Fruit fly (Drosophila melanogaster) whole organism, embryonic: ENCODE results near the gene ND-B18.

ENCODE experiments used
- Aef1 ChIP-seq: fragments of 200-800 bp; sonication (Bioruptor generic); IDR thresholded peaks from 3 replicates; pipeline ENCODE4 v1.3.6; 2022; ENCODE audit warnings: missing biosample characterization, missing genetic modification characterization
- Asciz ChIP-seq: fragments of 200-800 bp; sonication (Bioruptor generic); optimal IDR thresholded peaks from 2 replicates; lab custom pipeline; 2017; ENCODE audit warnings: missing biosample characterization, mild to moderate bottlenecking, missing genetic modification characterization, missing genetic modification reagents
- B-H2 ChIP-seq: fragments of 200-800 bp; sonication (Bioruptor generic); optimal IDR thresholded peaks from 2 replicates; lab custom pipeline; 2018; ENCODE audit warnings: missing biosample characterization, mild to moderate bottlenecking, missing genetic modification characterization
- CG10267 ChIP-seq: fragments of 200-800 bp; sonication (Bioruptor generic); optimal IDR thresholded peaks from 2 replicates; lab custom pipeline; 2018; ENCODE audit warnings: missing biosample characterization, mild to moderate bottlenecking, missing genetic modification characterization, moderate library complexity
- CG10321 ChIP-seq: fragments of 200-800 bp; sonication (Bioruptor generic); IDR thresholded peaks from 2 replicates; pipeline ENCODE4 v1.3.6; 2022; ENCODE audit warnings: missing biosample characterization, missing genetic modification characterization
- CG10565 ChIP-seq: fragments of 200-800 bp; sonication (Bioruptor generic); optimal IDR thresholded peaks from 3 replicates; lab custom pipeline; 2016; ENCODE audit warnings: missing biosample characterization, mild to moderate bottlenecking, missing genetic modification characterization
- CG10654 ChIP-seq: fragments of 200-800 bp; sonication (Bioruptor generic); optimal IDR thresholded peaks from 2 replicates; lab custom pipeline; 2016; ENCODE audit warnings: missing biosample characterization, missing genetic modification characterization
- CG11093 ChIP-seq: fragments of 200-800 bp; sonication (Bioruptor generic); IDR thresholded peaks from 3 replicates; pipeline ENCODE4 v1.3.6; 2022; ENCODE audit warnings: missing biosample characterization, missing genetic modification characterization
- CG15269 ChIP-seq: fragments of 200-800 bp; sonication (Bioruptor generic); optimal IDR thresholded peaks from 2 replicates; lab custom pipeline; 2018; ENCODE audit warnings: missing biosample characterization, mild to moderate bottlenecking, missing genetic modification characterization, moderate library complexity
- CG16813 ChIP-seq: fragments of 200-800 bp; sonication (Bioruptor generic); IDR thresholded peaks from 3 replicates; pipeline ENCODE4 v1.3.6; 2022; ENCODE audit warnings: missing biosample characterization, missing genetic modification characterization; ENCODE audit not compliant: partially characterized antibody
- CG17385 ChIP-seq: fragments of 200-800 bp; sonication (Bioruptor generic); optimal IDR thresholded peaks from 3 replicates; lab custom pipeline; 2018; ENCODE audit warnings: missing biosample characterization, mild to moderate bottlenecking, missing genetic modification characterization
- CG31441 ChIP-seq: fragments of 200-800 bp; sonication (Bioruptor generic); IDR thresholded peaks from 2 replicates; pipeline ENCODE4 v1.3.6; 2022; ENCODE audit warnings: missing biosample characterization, missing genetic modification characterization
- CG32532 ChIP-seq: fragments of 200-800 bp; sonication (Bioruptor generic); IDR thresholded peaks from 2 replicates; pipeline ENCODE4 v1.3.6; 2022; ENCODE audit warnings: missing biosample characterization, missing genetic modification characterization
- CG3726 ChIP-seq: fragments of 200-800 bp; sonication (Bioruptor generic); IDR thresholded peaks from 3 replicates; pipeline ENCODE4, ENCODE4 v1.3.6; 2022; ENCODE audit warnings: missing biosample characterization, missing genetic modification characterization
- CG6683 ChIP-seq: fragments of 200-800 bp; sonication (Bioruptor generic); optimal IDR thresholded peaks from 2 replicates; lab custom pipeline; 2017; ENCODE audit warnings: missing biosample characterization, mild to moderate bottlenecking, missing genetic modification characterization, missing genetic modification reagents
- CG6813 ChIP-seq: fragments of 200-800 bp; sonication (Bioruptor generic); optimal IDR thresholded peaks from 2 replicates; lab custom pipeline; 2017; ENCODE audit warnings: missing biosample characterization, missing genetic modification characterization, mild to moderate bottlenecking, moderate library complexity, missing genetic modification reagents
- CG6854 ChIP-seq: fragments of 200-800 bp; sonication (Bioruptor generic); optimal IDR thresholded peaks from 3 replicates; lab custom pipeline; 2017; ENCODE audit warnings: missing biosample characterization, mild to moderate bottlenecking, missing genetic modification characterization
- CG7839 ChIP-seq: fragments of 200-800 bp; sonication (Bioruptor generic); optimal IDR thresholded peaks from 3 replicates; lab custom pipeline; 2018; ENCODE audit warnings: missing biosample characterization, mild to moderate bottlenecking, missing genetic modification characterization, moderate library complexity
- CoRest ChIP-seq: fragments of 200-800 bp; sonication (Bioruptor generic); optimal IDR thresholded peaks from 3 replicates; lab custom pipeline; 2018; ENCODE audit warnings: missing biosample characterization, mild to moderate bottlenecking, missing genetic modification characterization, moderate library complexity
- Ets65A ChIP-seq: fragments of 200-800 bp; sonication (Bioruptor generic); peaks from one replicate; lab custom pipeline; 2016; ENCODE audit warnings: missing biosample characterization, missing genetic modification characterization
- Fer2 ChIP-seq: fragments of 200-800 bp; sonication (Bioruptor generic); optimal IDR thresholded peaks from 2 replicates; lab custom pipeline; 2018; ENCODE audit warnings: missing biosample characterization, mild to moderate bottlenecking, missing genetic modification characterization, moderate library complexity
- H15 ChIP-seq: fragments of 200-800 bp; sonication (Bioruptor generic); IDR thresholded peaks from 3 replicates; pipeline ENCODE4 v1.3.6; 2022; ENCODE audit warnings: missing biosample characterization, missing genetic modification characterization
- HLH3B ChIP-seq: fragments of 200-800 bp; sonication (Bioruptor generic); IDR thresholded peaks from 2 replicates; pipeline ENCODE4 v1.3.6; 2022; ENCODE audit warnings: missing biosample characterization, missing genetic modification characterization
- Max ChIP-seq: fragments of 200-800 bp; sonication (Bioruptor generic); optimal IDR thresholded peaks from 2 replicates; lab custom pipeline; 2016; ENCODE audit warnings: missing biosample characterization, mild to moderate bottlenecking, missing genetic modification characterization
- Med ChIP-seq: fragments of 200-800 bp; sonication (Bioruptor generic); peaks from one replicate; lab custom pipeline; 2016; ENCODE audit warnings: missing biosample characterization, missing genetic modification characterization, mild to moderate bottlenecking, inconsistent platforms, moderate library complexity
- PHDP ChIP-seq: fragments of 200-800 bp; sonication (Bioruptor generic); optimal IDR thresholded peaks from 3 replicates; lab custom pipeline; 2018; ENCODE audit warnings: missing biosample characterization, mild to moderate bottlenecking, missing genetic modification characterization, moderate library complexity
- Taf1 ChIP-seq: fragments of 200-800 bp; sonication (Bioruptor generic); IDR thresholded peaks from 2 replicates; pipeline ENCODE4 v1.3.6; 2022; ENCODE audit warnings: missing biosample characterization, missing genetic modification characterization
- Xrp1 ChIP-seq: fragments of 200-800 bp; sonication (Bioruptor generic); IDR thresholded peaks from 2 replicates; pipeline ENCODE4 v1.3.6; 2022; ENCODE audit warnings: missing biosample characterization, missing genetic modification characterization
- amos ChIP-seq: fragments of 200-800 bp; sonication (Bioruptor generic); IDR thresholded peaks from 2 replicates; pipeline ENCODE4 v1.3.6; 2022; ENCODE audit warnings: missing biosample characterization, missing genetic modification characterization; ENCODE audit not compliant: partially characterized antibody
- cas ChIP-seq: fragments of 200-800 bp; sonication (Bioruptor generic); IDR thresholded peaks from 2 replicates; pipeline ENCODE4 v1.3.6; 2022; ENCODE audit warnings: missing biosample characterization, missing genetic modification characterization
- caup ChIP-seq: fragments of 200-800 bp; sonication (Bioruptor generic); optimal IDR thresholded peaks from 3 replicates; lab custom pipeline; 2017; ENCODE audit warnings: missing biosample characterization, mild to moderate bottlenecking, missing genetic modification characterization, moderate library complexity; ENCODE audit not compliant: severe bottlenecking
- crp ChIP-seq, 2 experiments: fragments of 200-800 bp; sonication (Bioruptor generic); optimal IDR thresholded peaks; 2 replicates in 1 of 2; 3 replicates in 1 of 2; lab custom pipeline; 2017; ENCODE audit warnings: missing biosample characterization in 2 of 2, missing genetic modification characterization in 2 of 2, mild to moderate bottlenecking in 1 of 2, moderate library complexity in 1 of 2
- eyg ChIP-seq: fragments of 200-800 bp; sonication (Bioruptor generic); optimal IDR thresholded peaks from 3 replicates; lab custom pipeline; 2016; ENCODE audit warnings: missing biosample characterization, missing genetic modification characterization
- fu2 ChIP-seq: fragments of 200-800 bp; sonication (Bioruptor generic); optimal IDR thresholded peaks from 2 replicates; lab custom pipeline; 2016; ENCODE audit warnings: missing biosample characterization, missing genetic modification characterization
- gem ChIP-seq: fragments of 200-800 bp; sonication (Bioruptor generic); optimal IDR thresholded peaks from 2 replicates; lab custom pipeline; 2019; ENCODE audit warnings: missing biosample characterization, mild to moderate bottlenecking, missing genetic modification characterization, moderate library complexity
- her ChIP-seq: fragments of 200-800 bp; sonication (Bioruptor generic); optimal IDR thresholded peaks from 2 replicates; lab custom pipeline; 2016; ENCODE audit warnings: missing biosample characterization, missing genetic modification characterization
- jing ChIP-seq: fragments of 200-800 bp; sonication (Bioruptor generic); optimal IDR thresholded peaks from 2 replicates; lab custom pipeline; 2018; ENCODE audit warnings: missing biosample characterization, mild to moderate bottlenecking, missing genetic modification characterization
- jumu ChIP-seq: fragments of 200-800 bp; sonication (Bioruptor generic); optimal IDR thresholded peaks from 3 replicates; lab custom pipeline; 2016; ENCODE audit warnings: missing biosample characterization, missing genetic modification characterization
- kah ChIP-seq: fragments of 200-800 bp; sonication (Bioruptor generic); optimal IDR thresholded peaks from 2 replicates; lab custom pipeline; 2018; ENCODE audit warnings: missing biosample characterization, mild to moderate bottlenecking, missing genetic modification characterization
- lilli ChIP-seq: fragments of 200-800 bp; sonication (Bioruptor generic); optimal IDR thresholded peaks from 3 replicates; lab custom pipeline; 2016; ENCODE audit warnings: missing biosample characterization, missing genetic modification characterization
- nau ChIP-seq: fragments of 200-800 bp; sonication (Bioruptor generic); optimal IDR thresholded peaks from 3 replicates; lab custom pipeline; 2017; ENCODE audit warnings: missing biosample characterization, mild to moderate bottlenecking, missing genetic modification characterization, missing genetic modification reagents
- oc ChIP-seq: fragments of 200-800 bp; sonication (Bioruptor generic); optimal IDR thresholded peaks from 2 replicates; lab custom pipeline; 2018; ENCODE audit warnings: missing biosample characterization, mild to moderate bottlenecking, missing genetic modification characterization, moderate library complexity
- pfk ChIP-seq: fragments of 200-800 bp; sonication (Bioruptor generic); optimal IDR thresholded peaks from 2 replicates; lab custom pipeline; 2018; ENCODE audit warnings: missing biosample characterization, mild to moderate bottlenecking, missing genetic modification characterization, moderate library complexity
- pita ChIP-seq: fragments of 200-800 bp; sonication (Bioruptor generic); optimal IDR thresholded peaks from 2 replicates; lab custom pipeline; 2017; ENCODE audit warnings: missing biosample characterization, mild to moderate bottlenecking, missing genetic modification characterization
- sens ChIP-seq: fragments of 200-800 bp; sonication (Bioruptor generic); peaks from one replicate; lab custom pipeline; 2016; ENCODE audit warnings: missing biosample characterization, missing genetic modification characterization
- slbo ChIP-seq: fragments of 200-800 bp; sonication (Bioruptor generic); IDR thresholded peaks from 2 replicates; pipeline ENCODE4 v1.3.6; 2022; ENCODE audit warnings: missing biosample characterization, missing genetic modification characterization
- sug ChIP-seq: fragments of 200-800 bp; optimal IDR thresholded peaks from 2 replicates; lab custom pipeline; 2019; ENCODE audit warnings: missing biosample characterization, mild to moderate bottlenecking, missing genetic modification characterization, moderate library complexity
- tna ChIP-seq: fragments of 200-800 bp; sonication (Bioruptor generic); IDR thresholded peaks from 2 replicates; pipeline ENCODE4 v1.3.6; 2022; ENCODE audit warnings: missing biosample characterization, missing genetic modification characterization; ENCODE audit not compliant: partially characterized antibody
- trem ChIP-seq: fragments of 200-800 bp; optimal IDR thresholded peaks from 3 replicates; lab custom pipeline; 2019; ENCODE audit warnings: missing biosample characterization, mild to moderate bottlenecking, missing genetic modification characterization, moderate library complexity
- vnd ChIP-seq: fragments of 200-800 bp; sonication (Bioruptor generic); IDR thresholded peaks from 3 replicates; pipeline ENCODE4 v1.3.6; 2022; ENCODE audit warnings: missing biosample characterization, missing genetic modification characterization; ENCODE audit not compliant: partially characterized antibody

Gene ND-B18

DNA sequence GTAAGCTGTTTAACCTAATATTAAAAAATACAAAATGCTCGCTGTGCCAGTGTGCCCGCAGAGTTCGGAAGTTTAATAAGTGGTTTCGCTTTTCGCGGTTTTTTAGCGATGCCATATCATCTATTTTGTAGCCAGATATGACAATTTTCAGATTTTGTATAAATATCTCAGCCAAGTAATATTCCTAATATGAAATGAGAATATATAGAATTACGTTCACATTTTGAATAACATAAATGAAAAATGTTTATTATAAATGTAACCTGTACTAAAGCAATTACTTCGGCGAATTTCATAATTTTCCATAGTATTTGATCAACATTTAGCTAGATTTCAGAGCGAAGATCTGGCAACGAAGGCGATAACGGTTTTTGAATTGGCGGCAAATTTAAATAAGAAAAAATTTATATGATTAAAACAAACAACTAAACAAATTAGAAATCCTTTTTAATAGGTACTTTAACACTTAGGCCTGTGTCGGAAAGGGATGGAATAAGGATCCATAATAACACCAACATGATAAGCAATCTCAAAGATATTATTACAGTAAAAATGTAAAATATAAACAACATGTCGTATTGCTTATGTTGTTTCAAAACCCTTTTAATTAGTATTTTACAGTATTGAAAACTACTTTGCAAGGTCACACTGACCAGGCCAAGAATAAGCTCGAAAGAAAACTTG is 3.0 kb downstream of the ND-B18 start, which contains the start of the genes opm and dob (continued):
- TF ChIP-seq sens (GFP tag; lab: Kevin White, UChicago) (peak; percentile 19), CG31441 (GFP tag; lab: Robert Waterston, UW) (peak; percentile 35; the same call in 1 of the 2 replicates), tna (GFP tag; lab: Robert Waterston, UW) (no peak), caup (GFP tag; lab: Kevin White, UChicago) (no peak), CG6854 (GFP tag; lab: Kevin White, UChicago) (no peak), CG10267 (tag; lab: Kevin White, UChicago) (peak; percentile 75), Aef1 (GFP tag; lab: Robert Waterston, UW) (no peak), jumu (GFP tag; lab: Kevin White, UChicago) (no peak), vnd (GFP tag; lab: Robert Waterston, UW) (no peak), Xrp1 (GFP tag; lab: Robert Waterston, UW) (no peak), CG7839 (tag; lab: Kevin White, UChicago) (peak; percentile 42), CG10321 (GFP tag; lab: Robert Waterston, UW) (no peak), oc (tag; lab: Kevin White, UChicago) (no peak), fu2 (GFP tag; lab: Kevin White, UChicago) (no peak), pita (GFP tag; lab: Kevin White, UChicago) (no peak), CoRest (tag; lab: Kevin White, UChicago) (peak; percentile 67), gem (peak; percentile 61), Med (GFP tag; lab: Kevin White, UChicago) (peak; percentile 71), CG10654 (GFP tag; lab: Kevin White, UChicago) (no peak), CG3726 (GFP tag; lab: Robert Waterston, UW) (no peak), CG17385 (GFP tag; lab: Kevin White, UChicago) (peak; percentile 30), H15 (GFP tag; lab: Robert Waterston, UW) (no peak), crp (GFP tag; optimal IDR thresholded peaks at IDR 0.05; lab: Kevin White, UChicago) (peak in 1 of 2 experiments; percentile 66), nau (GFP tag; lab: Kevin White, UChicago) (no peak), her (GFP tag; lab: Kevin White, UChicago) (no peak), amos (no peak), Ets65A (no peak), CG32532 (no peak), Taf1 (GFP tag; lab: Robert Waterston, UW) (no peak), trem (peak; percentile 60), PHDP (no peak), CG10565 (GFP tag; lab: Kevin White, UChicago) (no peak), eyg (GFP tag; lab: Kevin White, UChicago) (no peak), CG11093 (GFP tag; lab: Robert Waterston, UW) (no peak), cas (no peak), pfk (GFP tag; lab: Kevin White, UChicago) (no peak), CG6683 (GFP tag; lab: Kevin White, UChicago) (no peak), CG6813 (GFP tag; lab: Kevin White, UChicago) (no peak), Max (GFP tag; lab: Kevin White, UChicago) (peak; percentile 14), kah (GFP tag; lab: Kevin White, UChicago) (no peak), sug (tag; lab: Kevin White, UChicago) (peak; percentile 55), slbo (no peak; the same call in 1 of the 2 replicates), jing (GFP tag; lab: Kevin White, UChicago) (no peak), CG15269 (tag; lab: Kevin White, UChicago) (no peak), lilli (GFP tag; lab: Kevin White, UChicago) (no peak), Fer2 (tag; lab: Kevin White, UChicago) (no peak), Asciz (GFP tag; lab: Kevin White, UChicago) (no peak), B-H2 (GFP tag; lab: Kevin White, UChicago) (peak; percentile 0), HLH3B (GFP tag; lab: Robert Waterston, UW) (no peak), CG16813 (no peak)
